Fruit fly (Drosophila melanogaster): ENCODE data around the gene Oga.

Gene Oga

dm6 chr3R:21198073-21198472 lies 20.8 kb upstream of the Oga start:
- TF ChIP-seq CG1620 (GFP tag; optimal IDR thresholded peaks at IDR 0.05) (no peak), cic (GFP tag; optimal IDR thresholded peaks at IDR 0.05) (peak; percentile 63), CG12768 (GFP tag; optimal IDR thresholded peaks at IDR 0.05) (no peak), toe (GFP tag; optimal IDR thresholded peaks at IDR 0.05) (no peak)

dm6 chr3R:21199085-21199899 lies 19.6 kb upstream of the Oga start:
- TF ChIP-seq CG7045 (GFP tag; optimal IDR thresholded peaks at IDR 0.05): no peak
- TF ChIP-seq CG7101 (tag; optimal IDR thresholded peaks at IDR 0.05): no peak
- no peak for TF ChIP-seq toe (GFP tag; optimal IDR thresholded peaks at IDR 0.05)
- TF ChIP-seq Mnt (GFP tag; optimal IDR thresholded peaks at IDR 0.05): peak; percentile 24
- TF ChIP-seq CG14711 (tag; optimal IDR thresholded peaks at IDR 0.05): no peak
- TF ChIP-seq CG11617 (GFP tag; optimal IDR thresholded peaks at IDR 0.05): no peak
- TF ChIP-seq cnc (optimal IDR thresholded peaks at IDR 0.05): no peak
- TF ChIP-seq pad (GFP tag; optimal IDR thresholded peaks at IDR 0.05): no peak
- TF ChIP-seq kay (GFP tag; ENCODE audit: borderline replicate concordance): peak; percentile 90
- TF ChIP-seq bab1 (GFP tag; optimal IDR thresholded peaks at IDR 0.05): no peak
- no peak for TF ChIP-seq CG1620 (GFP tag; optimal IDR thresholded peaks at IDR 0.05)
- no peak for TF ChIP-seq CG5204 (GFP tag; optimal IDR thresholded peaks at IDR 0.05)
- peak; percentile 44 for TF ChIP-seq cic (GFP tag; optimal IDR thresholded peaks at IDR 0.05)
- TF ChIP-seq ovo (GFP tag; optimal IDR thresholded peaks at IDR 0.05): peak; percentile 12
- TF ChIP-seq Hr96 (GFP tag; optimal IDR thresholded peaks at IDR 0.05): no peak
- TF ChIP-seq tj (GFP tag; optimal IDR thresholded peaks at IDR 0.05): no peak

- TF ChIP-seq CG11617 (GFP tag; optimal IDR thresholded peaks at IDR 0.05) (peak; percentile 40), toe (GFP tag; optimal IDR thresholded peaks at IDR 0.05) (no peak), kay (GFP tag; ENCODE audit: borderline replicate concordance) (peak; percentile 53), CG7101 (tag; optimal IDR thresholded peaks at IDR 0.05) (peak; percentile 47), CG33017 (tag; optimal IDR thresholded peaks at IDR 0.05) (peak; percentile 61), cnc (optimal IDR thresholded peaks at IDR 0.05) (no peak), CG5204 (GFP tag; optimal IDR thresholded peaks at IDR 0.05) (peak; percentile 18)
These were observed 18.9 kb upstream of the Oga start for dm6 chr3R:21199953-21200368.

dm6 chr3R:21201627-21202026 lies 17.2 kb upstream of the Oga start:
- TF ChIP-seq toe (GFP tag; optimal IDR thresholded peaks at IDR 0.05): no peak
- TF ChIP-seq CG33017 (tag; optimal IDR thresholded peaks at IDR 0.05): no peak
- no peak for TF ChIP-seq Clk (GFP tag; optimal IDR thresholded peaks at IDR 0.05)

dm6 chr3R:21203135-21203534 lies 15.7 kb upstream of the Oga start:
- TF ChIP-seq Crg-1 (GFP tag; optimal IDR thresholded peaks at IDR 0.05) (no peak), Mnt (GFP tag; optimal IDR thresholded peaks at IDR 0.05) (peak; percentile 4), ovo (GFP tag; optimal IDR thresholded peaks at IDR 0.05) (peak; percentile 35)

- TF ChIP-seq Clk (GFP tag; optimal IDR thresholded peaks at IDR 0.05) (no peak), cic (GFP tag; optimal IDR thresholded peaks at IDR 0.05) (peak; percentile 95), Mnt (GFP tag; optimal IDR thresholded peaks at IDR 0.05) (peak; percentile 48), CG7101 (tag; optimal IDR thresholded peaks at IDR 0.05) (peak; percentile 58), bab1 (GFP tag; optimal IDR thresholded peaks at IDR 0.05) (no peak), CG5204 (GFP tag; optimal IDR thresholded peaks at IDR 0.05) (no peak), ovo (GFP tag; optimal IDR thresholded peaks at IDR 0.05) (no peak), CG1620 (GFP tag; optimal IDR thresholded peaks at IDR 0.05) (no peak), CG12768 (GFP tag; optimal IDR thresholded peaks at IDR 0.05) (peak; percentile 75), pad (GFP tag; optimal IDR thresholded peaks at IDR 0.05) (no peak), CG11617 (GFP tag; optimal IDR thresholded peaks at IDR 0.05) (no peak), cnc (optimal IDR thresholded peaks at IDR 0.05) (peak in 1 of 2 experiments; percentile 34), Hr96 (GFP tag; optimal IDR thresholded peaks at IDR 0.05) (no peak), tj (GFP tag; optimal IDR thresholded peaks at IDR 0.05) (no peak), CG7045 (GFP tag; optimal IDR thresholded peaks at IDR 0.05) (no peak), CG14711 (tag; optimal IDR thresholded peaks at IDR 0.05) (no peak), Crg-1 (GFP tag; optimal IDR thresholded peaks at IDR 0.05) (no peak), CG33017 (tag; optimal IDR thresholded peaks at IDR 0.05) (peak; percentile 75), kay (GFP tag; ENCODE audit: borderline replicate concordance) (peak; percentile 89), toe (GFP tag; optimal IDR thresholded peaks at IDR 0.05) (no peak)
These were observed 15.0 kb upstream of the Oga start for dm6 chr3R:21203660-21204499.

Measured in whole organism, adult.